Worm (Caenorhabditis elegans) whole organism, L3 larva: ENCODE results near the gene nhr-267.

ENCODE experiments used
- elt-1 ChIP-seq: fragments of 150-350 bp; optimal IDR thresholded peaks from 2 replicates; lab custom pipeline; 2014; ENCODE audit warnings: missing biosample characterization, missing genetic modification characterization
- elt-3 ChIP-seq, 3 experiments: fragments of 150-350 bp in 1 of 3; sonication (generic microtip) in 2 of 3; optimal IDR thresholded peaks; 2 replicates in 2 of 3; 4 replicates in 1 of 3; lab custom pipeline; 2014 to 2017; ENCODE audit warnings: missing biosample characterization in 3 of 3, missing genetic modification characterization in 3 of 3
- nfya-1 ChIP-seq: sonication (generic microtip); optimal IDR thresholded peaks from 2 replicates; lab custom pipeline; 2017; ENCODE audit warnings: missing genetic modification characterization, mild to moderate bottlenecking, missing compliant biosample characterization, antibody characterized with exemption, moderate library complexity; ENCODE audit not compliant: insufficient read depth
- nhr-237 ChIP-seq: fragments of 150-350 bp; optimal IDR thresholded peaks from 2 replicates; lab custom pipeline; 2014; ENCODE audit warnings: missing biosample characterization, missing genetic modification characterization
- snpc-4 ChIP-seq: fragments of 150-350 bp; optimal IDR thresholded peaks from 2 replicates; lab custom pipeline; 2014; ENCODE audit warnings: missing biosample characterization, missing genetic modification characterization

DNA sequence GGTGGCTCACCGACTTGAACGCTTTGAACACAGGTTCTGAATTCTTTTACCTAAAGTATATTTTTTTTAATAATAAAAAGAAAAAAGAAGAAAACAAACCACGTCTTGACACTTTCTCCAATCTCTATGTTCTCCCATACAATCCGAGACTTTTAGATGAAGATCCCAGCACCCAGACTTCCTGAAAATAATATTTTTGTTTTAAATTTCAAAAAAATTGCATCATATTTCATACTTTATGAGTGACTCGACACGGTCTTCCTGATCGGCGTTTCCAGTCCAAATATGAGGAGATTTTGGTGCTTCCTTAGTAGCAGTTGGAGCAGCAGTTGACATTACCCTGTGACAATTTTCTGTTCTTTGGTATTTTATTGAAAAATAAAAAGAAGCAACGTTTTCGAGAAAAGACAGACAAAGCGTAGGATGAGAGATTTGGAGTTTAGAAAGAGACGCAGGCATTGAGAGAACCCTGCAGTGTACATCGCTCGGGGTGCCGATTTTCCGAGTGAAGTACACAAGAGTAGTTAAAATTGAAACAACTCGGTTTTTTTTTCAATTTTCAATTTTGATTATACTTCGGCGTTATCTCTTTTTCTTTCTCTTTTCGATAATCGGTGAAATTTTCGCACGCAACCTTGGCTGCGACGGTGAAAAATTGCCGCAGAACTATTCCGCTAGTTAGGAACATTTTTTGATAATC lies 49.5 kb upstream of the nhr-267 start, which contains the start of the genes coa-4 and T20D3.14:
- peak; percentile 27 for TF ChIP-seq snpc-4 (tag; lab: Kevin White, UChicago)
- TF ChIP-seq elt-1 = no peak
- peak; percentile 61 for TF ChIP-seq nfya-1
- TF ChIP-seq elt-3 (tag; optimal IDR thresholded peaks at IDR 0.05; lab: Kevin White, UChicago) = no peak
- no peak for TF ChIP-seq nhr-237 (tag; lab: Kevin White, UChicago)
